Worm (Caenorhabditis elegans): Measurements from ENCODE around the gene abu-11.

The abu-11 gene

DNA sequence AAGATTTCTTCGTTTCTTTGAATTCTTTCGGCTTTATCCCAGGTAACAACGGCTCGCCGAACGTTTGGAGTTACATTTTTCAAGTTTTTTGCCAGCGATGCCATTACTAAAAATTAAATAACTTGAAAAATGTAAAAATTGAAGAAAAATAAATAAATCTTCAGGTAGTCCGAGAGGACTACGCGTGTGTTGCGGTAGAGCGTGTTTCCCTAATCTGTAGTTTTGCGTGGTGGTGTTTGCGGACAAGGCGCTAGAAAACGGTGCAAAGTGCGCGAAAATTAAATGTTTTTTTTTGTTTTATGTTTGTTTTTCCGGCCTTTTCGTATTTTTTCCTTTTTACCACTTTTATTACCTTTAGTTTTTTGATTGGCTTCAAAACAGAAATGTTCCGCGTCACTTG lies 38.5 kb downstream of the abu-11 start, which contains the start of gene mrpl-28 (continued):
- no peak for TF ChIP-seq T07F8.4 (tag; optimal IDR thresholded peaks at IDR 0.05)
- TF ChIP-seq akir-1 (GFP tag; optimal IDR thresholded peaks at IDR 0.05): no peak
- peak; percentile 37 for TF ChIP-seq repo-1 (tag; optimal IDR thresholded peaks at IDR 0.05)
- TF ChIP-seq rcor-1 (GFP tag; IDR thresholded peaks at IDR 0.05): peak; percentile 90
- peak; percentile 79 for TF ChIP-seq K11D2.4 (GFP tag; IDR thresholded peaks at IDR 0.05)
- peak; percentile 56 for TF ChIP-seq zim-3 (tag; optimal IDR thresholded peaks at IDR 0.05)
- no peak for TF ChIP-seq dpff-1 (tag; optimal IDR thresholded peaks at IDR 0.05)
- TF ChIP-seq lsy-27 (tag; optimal IDR thresholded peaks at IDR 0.05; ENCODE audit: borderline replicate concordance, insufficient read depth): no peak
- TF ChIP-seq let-526 (GFP tag; IDR thresholded peaks at IDR 0.05): no peak
- peak; percentile 12 for TF ChIP-seq him-1 (tag; optimal IDR thresholded peaks at IDR 0.05)
- 0 out of 2 replicates have a peak, but pooled peaks have one; percentile 61 for TF ChIP-seq Y95B8A.8 (GFP tag; IDR thresholded peaks at IDR 0.05)
- TF ChIP-seq hmg-1.2 (GFP tag; IDR thresholded peaks at IDR 0.05): peak; percentile 64
- no peak for TF ChIP-seq snpc-1.1 (tag; optimal IDR thresholded peaks at IDR 0.05; ENCODE audit: insufficient read depth)
- TF ChIP-seq pha-4 (tag; optimal IDR thresholded peaks at IDR 0.05): peak; percentile 3
- no peak for TF ChIP-seq F49E8.2 (tag; optimal IDR thresholded peaks at IDR 0.05; ENCODE audit: insufficient read depth)
- TF ChIP-seq F55B11.4 (tag; optimal IDR thresholded peaks at IDR 0.05; ENCODE audit: borderline replicate concordance, insufficient read depth): no peak
- TF ChIP-seq unc-130 (GFP tag; optimal IDR thresholded peaks at IDR 0.05): peak; percentile 20
- TF ChIP-seq hlh-26 (GFP tag; conservative IDR thresholded peaks at IDR 0.05): no peak
- TF ChIP-seq ceh-91 (GFP tag; IDR thresholded peaks at IDR 0.05): peak; percentile 35; the same call in 1 of the 2 replicates
- TF ChIP-seq attf-6 (GFP tag; IDR thresholded peaks at IDR 0.05): no peak
- no peak for TF ChIP-seq sptf-2 (GFP tag; optimal IDR thresholded peaks at IDR 0.05)
- no peak for TF ChIP-seq mes-4 (tag; optimal IDR thresholded peaks at IDR 0.05)
- TF ChIP-seq nfya-2 (GFP tag; IDR thresholded peaks at IDR 0.05): no peak
- TF ChIP-seq nhr-90 (tag; optimal IDR thresholded peaks at IDR 0.05): no peak
- no peak for TF ChIP-seq nhr-120 (GFP tag; IDR thresholded peaks at IDR 0.05)
- TF ChIP-seq ZK185.1 (tag; optimal IDR thresholded peaks at IDR 0.05; ENCODE audit: poor library complexity, severe bottlenecking): peak; percentile 41
- TF ChIP-seq madf-3 (GFP tag; IDR thresholded peaks at IDR 0.05): no peak
- TF ChIP-seq madf-10 (tag; optimal IDR thresholded peaks at IDR 0.05): peak; percentile 50
- TF ChIP-seq nhr-27 (tag; optimal IDR thresholded peaks at IDR 0.05): no peak
- TF ChIP-seq mel-28 (tag; optimal IDR thresholded peaks at IDR 0.05; ENCODE audit: borderline replicate concordance): no peak
- peak; percentile 76 for TF ChIP-seq madf-6 (GFP tag; IDR thresholded peaks at IDR 0.05)
- TF ChIP-seq lir-1 (GFP tag; conservative IDR thresholded peaks at IDR 0.05): peak; percentile 80
- no peak for TF ChIP-seq cebp-1 (GFP tag; IDR thresholded peaks at IDR 0.05)
- TF ChIP-seq cebp-1 (tag; optimal IDR thresholded peaks at IDR 0.05): peak; percentile 72
- TF ChIP-seq K12H6.12 (tag; optimal IDR thresholded peaks at IDR 0.05): peak; percentile 20
- TF ChIP-seq lin-35 (GFP tag; optimal IDR thresholded peaks at IDR 0.05): peak in 2 of 3 experiments; percentile 57 to 90
- TF ChIP-seq unc-62 (GFP tag; optimal IDR thresholded peaks at IDR 0.05): no peak
- TF ChIP-seq rec-8 (tag; optimal IDR thresholded peaks at IDR 0.05): no peak
- TF ChIP-seq nfyb-1 (GFP tag; IDR thresholded peaks at IDR 0.05): peak; percentile 81
- no peak for TF ChIP-seq nhr-179 (tag; optimal IDR thresholded peaks at IDR 0.05)
- TF ChIP-seq attf-3 (GFP tag; conservative IDR thresholded peaks at IDR 0.05): peak; percentile 68
- TF ChIP-seq Y67H2A.10 (GFP tag; conservative IDR thresholded peaks at IDR 0.05): 0 out of 2 replicates have a peak, but pooled peaks have one; percentile 15
- peak; percentile 22 for TF ChIP-seq xnd-1 (tag; optimal IDR thresholded peaks at IDR 0.05)
- no peak for TF ChIP-seq C17E4.6 (GFP tag; IDR thresholded peaks at IDR 0.05)
- no peak for TF ChIP-seq bed-1 (GFP tag; IDR thresholded peaks at IDR 0.05)
- no peak for TF ChIP-seq ceh-40 (GFP tag; IDR thresholded peaks at IDR 0.05)
- peak; percentile 6 for TF ChIP-seq hrde-1 (tag; optimal IDR thresholded peaks at IDR 0.05; ENCODE audit: borderline replicate concordance)
- TF ChIP-seq lin-54 (GFP tag; optimal IDR thresholded peaks at IDR 0.05): peak; percentile 87
